Worm (Caenorhabditis elegans): ENCODE data around the gene Y42H9B.3.
A peak's percentile ranks its signal among the peaks of the same experiment; 100 is the strongest.

Gene Y42H9B.3

ce11 chrIV:7982024-7982576 lies 30.1 kb downstream of the Y42H9B.3 start, which contains the start of gene arf-5:
Gene arf-5 (plus strand): TSS chrIV:7982526.
- no peak for TF ChIP-seq ceh-18 (tag; optimal IDR thresholded peaks at IDR 0.05)
- TF ChIP-seq ceh-2 (tag; optimal IDR thresholded peaks at IDR 0.05), result no peak
- no peak for TF ChIP-seq unc-55 (GFP tag; optimal IDR thresholded peaks at IDR 0.05)
- TF ChIP-seq nfya-1 (tag; optimal IDR thresholded peaks at IDR 0.05), result peak; percentile 14
- TF ChIP-seq ama-1 (optimal IDR thresholded peaks at IDR 0.05), result no peak
- TF ChIP-seq gmeb-2 (tag; optimal IDR thresholded peaks at IDR 0.05), result no peak
- TF ChIP-seq hlh-8 (tag; optimal IDR thresholded peaks at IDR 0.05), result no peak
- no peak for TF ChIP-seq dmd-4 (tag; optimal IDR thresholded peaks at IDR 0.05; ENCODE audit: borderline replicate concordance)
- TF ChIP-seq ceh-45 (GFP tag; IDR thresholded peaks at IDR 0.05), result no peak
- peak; percentile 7 for TF ChIP-seq unc-42 (tag; optimal IDR thresholded peaks at IDR 0.05)
- no peak for TF ChIP-seq zip-5 (tag; optimal IDR thresholded peaks at IDR 0.05)
- TF ChIP-seq fkh-10 (GFP tag; optimal IDR thresholded peaks at IDR 0.05), result no peak
- no peak for TF ChIP-seq ceh-9 (tag; optimal IDR thresholded peaks at IDR 0.05)
- TF ChIP-seq eyg-1 (tag; optimal IDR thresholded peaks at IDR 0.05), result no peak
- no peak for TF ChIP-seq ttx-3 (tag; optimal IDR thresholded peaks at IDR 0.05)
- TF ChIP-seq C08G9.2 (tag; optimal IDR thresholded peaks at IDR 0.05), result no peak
- TF ChIP-seq hlh-13 (GFP tag; optimal IDR thresholded peaks at IDR 0.05), result no peak
- no peak for TF ChIP-seq lin-11 (tag; optimal IDR thresholded peaks at IDR 0.05)
- peak; percentile 35 for TF ChIP-seq hlh-30 (tag; optimal IDR thresholded peaks at IDR 0.05; ENCODE audit: insufficient read depth)
- no peak for TF ChIP-seq ceh-22 (tag; optimal IDR thresholded peaks at IDR 0.05)
- no peak for TF ChIP-seq unc-3 (GFP tag; conservative IDR thresholded peaks at IDR 0.05)
- no peak for TF ChIP-seq unc-3 (tag; optimal IDR thresholded peaks at IDR 0.05)
- no peak for TF ChIP-seq ztf-16 (tag; optimal IDR thresholded peaks at IDR 0.05)
- no peak for TF ChIP-seq tbx-2 (tag; optimal IDR thresholded peaks at IDR 0.05)

- TF ChIP-seq nfya-1 (tag; optimal IDR thresholded peaks at IDR 0.05), result peak; percentile 64
- TF ChIP-seq unc-42 (tag; optimal IDR thresholded peaks at IDR 0.05), result peak; percentile 95
- TF ChIP-seq ceh-48 (tag; optimal IDR thresholded peaks at IDR 0.05), result peak; percentile 56
- TF ChIP-seq zip-5 (tag; optimal IDR thresholded peaks at IDR 0.05), result no peak
- TF ChIP-seq unc-86 (tag; optimal IDR thresholded peaks at IDR 0.05), result no peak
Measured at ce11 chrIV:7979588-7979987, 32.6 kb downstream of the Y42H9B.3 start, which contains the start of gene unc-24. Gene unc-24 (plus strand): TSS chrIV:7979870.

ce11 chrIV:7977452-7977940 lies 34.7 kb downstream of the Y42H9B.3 start, which contains the start of gene ora-1:
Gene ora-1 (plus strand): TSS chrIV:7977890.
- TF ChIP-seq dve-1 (tag; optimal IDR thresholded peaks at IDR 0.05), result no peak
- no peak for TF ChIP-seq hlh-6 (tag; optimal IDR thresholded peaks at IDR 0.05)
- TF ChIP-seq ceh-24 (tag; optimal IDR thresholded peaks at IDR 0.05), result no peak
- no peak for TF ChIP-seq ceh-48 (tag; optimal IDR thresholded peaks at IDR 0.05)
- no peak for TF ChIP-seq ceh-19 (GFP tag; optimal IDR thresholded peaks at IDR 0.05)
- no peak for TF ChIP-seq pat-9 (tag; optimal IDR thresholded peaks at IDR 0.05)
- no peak for TF ChIP-seq ceh-9 (tag; optimal IDR thresholded peaks at IDR 0.05)
- no peak for TF ChIP-seq fkh-10 (GFP tag; optimal IDR thresholded peaks at IDR 0.05)
- TF ChIP-seq hlh-8 (tag; optimal IDR thresholded peaks at IDR 0.05), result no peak
- TF ChIP-seq pros-1 (tag; optimal IDR thresholded peaks at IDR 0.05), result no peak
- no peak for TF ChIP-seq sdc-2 (tag; optimal IDR thresholded peaks at IDR 0.05)
- no peak for TF ChIP-seq ceh-30 (tag; optimal IDR thresholded peaks at IDR 0.05)
- TF ChIP-seq pha-4 (tag; optimal IDR thresholded peaks at IDR 0.05), result no peak
- TF ChIP-seq rnt-1 (tag; optimal IDR thresholded peaks at IDR 0.05), result no peak

ce11 chrIV:7976210-7976609 lies 36.0 kb downstream of the Y42H9B.3 start, which contains the start of gene F57H12.6:
Gene F57H12.6 (minus strand): TSS chrIV:7976310.
- no peak for TF ChIP-seq fkh-6 (tag; optimal IDR thresholded peaks at IDR 0.05)
- no peak for TF ChIP-seq ztf-16 (tag; optimal IDR thresholded peaks at IDR 0.05)
- no peak for TF ChIP-seq ref-2 (tag; optimal IDR thresholded peaks at IDR 0.05)
- no peak for TF ChIP-seq unc-3 (GFP tag; conservative IDR thresholded peaks at IDR 0.05)
- no peak for TF ChIP-seq unc-3 (tag; optimal IDR thresholded peaks at IDR 0.05)
